Worm (Caenorhabditis elegans) whole organism, mixed stage, embryonic: ENCODE data around the gene msp-74.

Experiments
- bed-3 ChIP-seq: fragments of 200-800 bp; sonication (Bioruptor generic); optimal IDR thresholded peaks from 3 replicates; lab custom pipeline; 2018; ENCODE audit warnings: mild to moderate bottlenecking, missing genetic modification characterization, moderate library complexity, missing compliant biosample characterization
- blmp-1 ChIP-seq: fragments of 150-350 bp; optimal IDR thresholded peaks from 2 replicates; lab custom pipeline; 2014; ENCODE audit warnings: missing biosample characterization, missing genetic modification characterization
- ceh-39 ChIP-seq: fragments of 150-350 bp; optimal IDR thresholded peaks from 2 replicates; lab custom pipeline; 2014; ENCODE audit warnings: missing biosample characterization, missing genetic modification characterization
- ceh-43 ChIP-seq: fragments of 200-800 bp; sonication (Bioruptor generic); optimal IDR thresholded peaks from 2 replicates; lab custom pipeline; 2018; ENCODE audit warnings: mild to moderate bottlenecking, missing genetic modification characterization, moderate library complexity, missing compliant biosample characterization
- ceh-83 ChIP-seq: fragments of 200-800 bp; sonication (Bioruptor generic); optimal IDR thresholded peaks from 2 replicates; lab custom pipeline; 2018; ENCODE audit warnings: mild to moderate bottlenecking, missing genetic modification characterization, missing compliant biosample characterization
- ces-1 ChIP-seq: fragments of 150-350 bp; optimal IDR thresholded peaks from 2 replicates; lab custom pipeline; 2014; ENCODE audit warnings: missing biosample characterization, missing genetic modification reagents, missing genetic modification characterization
- cnd-1 ChIP-seq: fragments of 200-800 bp; sonication (Bioruptor generic); optimal IDR thresholded peaks from 2 replicates; lab custom pipeline; 2018; ENCODE audit warnings: mild to moderate bottlenecking, missing genetic modification characterization, missing compliant biosample characterization
- drap-1 ChIP-seq: fragments of 200-800 bp; sonication (Bioruptor generic); optimal IDR thresholded peaks from 3 replicates; lab custom pipeline; 2018; ENCODE audit warnings: mild to moderate bottlenecking, missing genetic modification characterization, missing compliant biosample characterization
- elt-1 ChIP-seq: sonication (generic microtip); optimal IDR thresholded peaks from 2 replicates; lab custom pipeline; 2017; ENCODE audit warnings: missing genetic modification characterization, mild to moderate bottlenecking, missing compliant biosample characterization, antibody characterized with exemption, moderate library complexity, borderline replicate concordance; ENCODE audit not compliant: insufficient read depth
- elt-3 ChIP-seq: fragments of 150-350 bp; optimal IDR thresholded peaks from 2 replicates; lab custom pipeline; 2014; ENCODE audit warnings: missing biosample characterization, missing genetic modification characterization
- flh-1 ChIP-seq: fragments of 200-800 bp; sonication (Bioruptor generic); optimal IDR thresholded peaks from 2 replicates; lab custom pipeline; 2018; ENCODE audit warnings: mild to moderate bottlenecking, missing genetic modification characterization, moderate library complexity, missing compliant biosample characterization
- ham-2 ChIP-seq: fragments of 200-800 bp; sonication (Bioruptor generic); optimal IDR thresholded peaks from 2 replicates; lab custom pipeline; 2018; ENCODE audit warnings: mild to moderate bottlenecking, missing genetic modification characterization, missing compliant biosample characterization
- lin-13 ChIP-seq: fragments of 150-350 bp; optimal IDR thresholded peaks from 2 replicates; lab custom pipeline; 2014; ENCODE audit warnings: missing biosample characterization, missing genetic modification characterization
- mab-5 ChIP-seq: fragments of 150-350 bp; optimal IDR thresholded peaks from 2 replicates; lab custom pipeline; 2014; ENCODE audit warnings: missing biosample characterization, missing genetic modification characterization
- mep-1 ChIP-seq: fragments of 150-350 bp; optimal IDR thresholded peaks from 2 replicates; lab custom pipeline; 2017; ENCODE audit warnings: missing biosample characterization, missing genetic modification reagents, missing genetic modification characterization, inconsistent platforms
- mls-2 ChIP-seq: sonication (generic microtip); optimal IDR thresholded peaks from 2 replicates; lab custom pipeline; 2016; ENCODE audit warnings: mild to moderate bottlenecking, missing genetic modification characterization, moderate library complexity, missing compliant biosample characterization
- nhr-12 ChIP-seq: fragments of 150-350 bp; optimal IDR thresholded peaks from 2 replicates; lab custom pipeline; 2014; ENCODE audit warnings: missing biosample characterization, missing genetic modification characterization
- nhr-2 ChIP-seq: fragments of 150-350 bp; optimal IDR thresholded peaks from 2 replicates; lab custom pipeline; 2014; ENCODE audit warnings: missing biosample characterization, missing genetic modification characterization
- nhr-237 ChIP-seq: fragments of 150-350 bp; optimal IDR thresholded peaks from 2 replicates; lab custom pipeline; 2014; ENCODE audit warnings: missing biosample characterization, missing genetic modification characterization
- nhr-28 ChIP-seq: fragments of 150-350 bp; optimal IDR thresholded peaks from 2 replicates; lab custom pipeline; 2014; ENCODE audit warnings: missing biosample characterization, missing genetic modification characterization
- nhr-76 ChIP-seq: sonication (generic microtip); optimal IDR thresholded peaks from 2 replicates; lab custom pipeline; 2017; ENCODE audit warnings: missing biosample characterization, missing genetic modification characterization
- pha-4 ChIP-seq: fragments of 150-350 bp; optimal IDR thresholded peaks from 2 replicates; lab custom pipeline; 2018; ENCODE audit warnings: missing biosample characterization, missing genetic modification reagents, missing genetic modification characterization
- sem-2 ChIP-seq: fragments of 200-800 bp; sonication (Bioruptor generic); optimal IDR thresholded peaks from 2 replicates; lab custom pipeline; 2018; ENCODE audit warnings: mild to moderate bottlenecking, missing genetic modification characterization, missing compliant biosample characterization
- snpc-4 ChIP-seq: fragments of 150-350 bp; optimal IDR thresholded peaks from 2 replicates; lab custom pipeline; 2014; ENCODE audit warnings: missing biosample characterization, missing genetic modification characterization
- sptf-1 ChIP-seq: sonication (generic microtip); optimal IDR thresholded peaks from 2 replicates; lab custom pipeline; 2017; ENCODE audit warnings: mild to moderate bottlenecking, missing genetic modification characterization, moderate library complexity, missing compliant biosample characterization
- tbx-8 ChIP-seq: fragments of 200-800 bp; sonication (Bioruptor generic); optimal IDR thresholded peaks from 2 replicates; lab custom pipeline; 2018; ENCODE audit warnings: mild to moderate bottlenecking, missing genetic modification characterization, moderate library complexity, missing compliant biosample characterization
- unc-62 ChIP-seq: fragments of 150-350 bp; optimal IDR thresholded peaks from 2 replicates; lab custom pipeline; 2014; ENCODE audit warnings: missing biosample characterization, missing genetic modification reagents, missing genetic modification characterization
- zip-8 ChIP-seq: fragments of 150-350 bp; optimal IDR thresholded peaks from 2 replicates; lab custom pipeline; 2014; ENCODE audit warnings: missing biosample characterization, missing genetic modification characterization
- ztf-11 ChIP-seq: fragments of 150-350 bp; optimal IDR thresholded peaks from 2 replicates; lab custom pipeline; 2014; ENCODE audit warnings: missing biosample characterization, missing genetic modification characterization

msp-74 gene

DNA sequence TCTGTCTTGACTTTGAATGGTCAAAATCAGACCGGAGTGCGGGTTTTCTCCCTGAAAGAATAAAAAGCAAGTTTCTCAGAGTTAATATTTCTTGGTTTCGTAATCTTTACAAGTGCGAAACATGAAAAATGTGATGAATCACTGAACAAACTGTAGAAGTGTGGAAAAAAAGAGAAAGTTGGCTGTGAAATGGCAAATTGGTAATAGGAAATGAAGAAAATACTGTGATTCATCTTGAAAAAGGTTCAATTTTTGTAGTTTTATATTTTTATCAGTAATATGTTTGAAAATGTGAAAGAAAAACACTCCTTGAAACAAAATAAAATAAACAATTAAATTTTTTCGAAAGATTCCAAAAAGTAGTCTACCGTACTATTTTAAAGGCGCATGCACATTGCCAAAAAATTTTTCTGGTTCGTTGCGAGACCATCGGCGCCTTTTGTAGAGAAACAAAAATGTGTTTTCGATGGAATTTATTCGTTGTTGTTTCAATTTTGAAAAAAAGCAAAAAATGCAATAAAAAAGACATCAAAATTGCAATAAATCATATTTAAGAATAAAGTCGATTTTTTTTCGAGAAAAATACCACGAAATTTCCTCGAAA is 23.4 kb downstream of the msp-74 start, which contains the start of gene pld-1:
Gene pld-1 (minus strand): TSS at position 51 of the 604 bp plus-strand sequence.
- TF ChIP-seq ham-2 = no peak
- TF ChIP-seq lin-13 (tag; lab: Kevin White, UChicago) = no peak
- no peak for TF ChIP-seq nhr-76 (tag; lab: Kevin White, UChicago)
- TF ChIP-seq zip-8 = no peak

DNA sequence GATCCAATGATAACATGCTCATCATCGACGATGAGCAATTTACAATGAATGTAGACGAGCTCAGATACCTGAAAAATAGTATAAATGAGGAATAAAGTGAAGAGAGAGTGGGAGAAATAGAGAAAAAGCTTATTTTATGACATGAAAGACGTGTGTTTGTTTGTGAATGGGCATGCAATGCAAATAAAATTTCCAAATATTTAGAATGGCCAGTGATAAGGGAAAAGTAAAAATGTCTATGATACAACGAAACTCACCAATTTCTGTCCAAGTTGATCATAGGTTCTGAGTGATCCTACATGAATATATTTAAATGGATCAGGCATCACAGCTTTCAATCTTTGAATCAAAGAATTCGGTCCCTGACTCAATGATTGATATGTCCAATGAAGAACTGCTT is 29.0 kb downstream of the msp-74 start:
- TF ChIP-seq pha-4 (tag; lab: Kevin White, UChicago) = no peak
- no peak for TF ChIP-seq ham-2
- no peak for TF ChIP-seq lin-13 (tag; lab: Kevin White, UChicago)
- TF ChIP-seq mls-2 (tag; lab: Kevin White, UChicago) = no peak
- TF ChIP-seq nhr-76 (tag; lab: Kevin White, UChicago) = no peak
- TF ChIP-seq cnd-1 (tag; lab: Kevin White, UChicago) = no peak
- no peak for TF ChIP-seq elt-3 (tag; lab: Kevin White, UChicago)
- no peak for TF ChIP-seq sem-2 (GFP tag; lab: Kevin White, UChicago)
- TF ChIP-seq elt-1 (tag; lab: Kevin White, UChicago) = no peak
- TF ChIP-seq blmp-1 (tag; lab: Kevin White, UChicago) = no peak
- no peak for TF ChIP-seq nhr-12 (tag; lab: Kevin White, UChicago)
- no peak for TF ChIP-seq unc-62
- TF ChIP-seq nhr-237 (tag; lab: Kevin White, UChicago) = no peak
- TF ChIP-seq nhr-2 (tag; lab: Kevin White, UChicago) = no peak
- TF ChIP-seq ztf-11 (tag; lab: Kevin White, UChicago) = no peak
- no peak for TF ChIP-seq sptf-1 (tag; lab: Kevin White, UChicago)
- TF ChIP-seq bed-3 = no peak

DNA sequence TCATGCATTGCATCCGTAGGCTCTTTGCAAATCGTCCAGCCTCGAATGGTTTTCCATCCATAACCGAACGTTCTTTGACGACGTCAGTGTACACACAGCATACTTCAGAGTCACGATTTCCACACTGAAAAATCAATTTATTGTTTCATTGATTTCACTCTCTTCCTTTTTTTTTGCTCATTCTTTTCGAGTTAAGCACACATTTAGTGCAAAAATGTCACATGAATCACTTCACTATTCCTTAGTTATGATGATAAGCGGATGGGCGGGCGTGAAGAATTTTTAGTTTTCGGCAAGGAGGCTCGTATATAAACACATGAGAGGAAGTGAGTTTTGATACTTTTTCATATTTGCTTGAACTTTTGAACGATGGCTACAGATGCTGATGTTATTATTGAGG is 29.7 kb downstream of the msp-74 start, which contains the start of gene txt-9:
Gene txt-9 (plus strand): TSS at position 336 of the 400 bp plus-strand sequence.
- TF ChIP-seq blmp-1 (tag; lab: Kevin White, UChicago) (no peak), mls-2 (tag; lab: Kevin White, UChicago) (no peak), tbx-8 (no peak), pha-4 (tag; lab: Kevin White, UChicago) (no peak), ceh-39 (no peak)

DNA sequence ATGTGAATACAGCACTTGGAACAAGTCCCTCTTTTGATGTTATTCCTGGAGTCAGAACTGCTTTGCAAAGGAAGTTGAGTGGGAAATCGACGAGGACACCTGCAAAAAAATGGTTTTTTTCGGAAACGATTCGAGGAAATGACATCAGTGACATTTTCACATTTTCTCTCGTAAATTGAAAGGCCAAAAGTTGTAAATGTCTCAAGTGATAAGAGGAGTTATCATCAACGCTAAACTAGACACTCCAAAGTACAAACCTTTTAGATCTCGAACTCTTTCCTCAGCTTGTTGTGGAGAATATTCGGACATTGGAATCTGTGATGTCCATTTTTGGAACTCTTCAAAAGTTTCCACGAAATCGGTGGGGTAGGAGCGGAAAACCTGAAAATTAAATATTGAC is 30.9 kb downstream of the msp-74 start:
- TF ChIP-seq ceh-39 (no peak), ceh-83 (GFP tag; lab: Kevin White, UChicago) (no peak), lin-13 (tag; lab: Kevin White, UChicago) (no peak), flh-1 (GFP tag; lab: Kevin White, UChicago) (no peak), elt-1 (tag; lab: Kevin White, UChicago) (no peak), sem-2 (GFP tag; lab: Kevin White, UChicago) (no peak), nhr-76 (tag; lab: Kevin White, UChicago) (no peak), bed-3 (no peak), ces-1 (no peak), mep-1 (no peak), unc-62 (no peak), tbx-8 (no peak), nhr-28 (tag; lab: Kevin White, UChicago) (no peak), mls-2 (tag; lab: Kevin White, UChicago) (no peak), pha-4 (tag; lab: Kevin White, UChicago) (no peak), nhr-12 (tag; lab: Kevin White, UChicago) (no peak), snpc-4 (tag; lab: Kevin White, UChicago) (no peak), zip-8 (no peak)

DNA sequence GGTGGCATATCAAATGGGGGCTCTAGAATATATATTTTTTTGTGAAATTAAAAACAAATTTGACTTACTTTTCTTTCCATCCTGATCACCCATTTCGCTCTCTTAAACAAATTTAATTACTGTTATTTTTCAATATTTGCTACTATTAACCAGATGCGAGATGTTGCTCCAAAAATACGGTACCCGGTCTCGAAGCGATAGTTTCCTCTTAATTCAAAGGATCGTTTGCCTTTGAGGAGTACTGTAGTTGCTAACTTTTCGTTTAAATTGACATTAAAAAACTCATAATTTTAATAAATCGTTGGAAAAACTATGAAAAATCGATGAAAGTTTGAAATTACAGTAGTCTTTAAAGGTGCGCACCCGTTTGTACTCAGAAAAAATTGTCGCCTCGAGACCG is 31.8 kb downstream of the msp-74 start, which contains the start of gene C04G6.4:
Gene C04G6.4 (minus strand): TSS at position 101 of the 400 bp plus-strand sequence.
- no peak for TF ChIP-seq mab-5
- no peak for TF ChIP-seq mls-2 (tag; lab: Kevin White, UChicago)
- no peak for TF ChIP-seq flh-1 (GFP tag; lab: Kevin White, UChicago)
- no peak for TF ChIP-seq ceh-43 (GFP tag; lab: Kevin White, UChicago)
- no peak for TF ChIP-seq tbx-8
- no peak for TF ChIP-seq ces-1
- TF ChIP-seq nhr-76 (tag; lab: Kevin White, UChicago) = no peak
- TF ChIP-seq nhr-237 (tag; lab: Kevin White, UChicago) = no peak
- TF ChIP-seq drap-1 (GFP tag; lab: Kevin White, UChicago) = no peak
- no peak for TF ChIP-seq nhr-2 (tag; lab: Kevin White, UChicago)
- no peak for TF ChIP-seq blmp-1 (tag; lab: Kevin White, UChicago)
- TF ChIP-seq mep-1 = no peak
- TF ChIP-seq, all 35 proteins: peak for 0
